Worm (Caenorhabditis elegans): ENCODE data around the gene F28E10.1.

DNA sequence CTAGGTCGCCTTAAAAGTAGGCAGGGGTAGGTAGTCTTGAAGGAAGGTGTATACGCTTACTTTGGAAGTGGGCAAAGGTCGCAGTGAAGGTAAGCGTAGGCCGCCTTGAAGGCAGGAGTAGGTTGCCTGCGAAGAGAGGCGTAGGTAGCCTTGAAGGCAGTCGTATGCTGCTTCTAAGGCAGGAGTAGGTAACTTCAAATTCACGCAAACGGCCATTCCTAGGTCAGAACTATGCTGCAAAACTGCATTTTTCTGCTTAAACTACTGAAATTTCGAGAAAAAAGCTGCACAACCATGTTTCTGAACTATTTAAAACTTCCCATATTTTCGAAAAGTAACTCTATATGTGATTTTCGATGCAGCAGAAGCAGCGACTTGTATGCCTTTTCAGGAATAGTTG is 10.8 kb downstream of the F28E10.1 start:
- TF ChIP-seq skn-1 (tag; optimal IDR thresholded peaks at IDR 0.05): no peak
- no peak for TF ChIP-seq tbx-2 (tag; optimal IDR thresholded peaks at IDR 0.05)
- no peak for TF ChIP-seq egl-27 (tag; optimal IDR thresholded peaks at IDR 0.05)
- TF ChIP-seq nfya-1 (tag; optimal IDR thresholded peaks at IDR 0.05; ENCODE audit: insufficient read depth): no peak
- TF ChIP-seq snpc-4 (tag; optimal IDR thresholded peaks at IDR 0.05): no peak
